Fruit fly (Drosophila melanogaster) whole organism, prepupa: ENCODE measurements around the gene obst-H.
A peak's percentile ranks its signal among the peaks of the same experiment; 100 is the strongest.

Source experiments
- Blimp-1 ChIP-seq: fragments of 200-800 bp; sonication (Bioruptor generic); optimal IDR thresholded peaks from 3 replicates; lab custom pipeline; 2017; ENCODE audit warnings: missing biosample characterization, missing genetic modification characterization, mild to moderate bottlenecking, moderate library complexity, missing genetic modification reagents
- CG10631 ChIP-seq: fragments of 200-800 bp; sonication (Bioruptor generic); optimal IDR thresholded peaks from 2 replicates; lab custom pipeline; 2016; ENCODE audit warnings: missing biosample characterization, missing genetic modification characterization
- CG10669 ChIP-seq: fragments of 200-800 bp; sonication (Bioruptor generic); optimal IDR thresholded peaks from 3 replicates; lab custom pipeline; 2018; ENCODE audit warnings: missing biosample characterization, mild to moderate bottlenecking, missing genetic modification characterization, moderate library complexity
- CG11294 ChIP-seq: fragments of 200-800 bp; sonication (Bioruptor generic); IDR thresholded peaks from 2 replicates; pipeline ENCODE4 v1.3.6; 2022; ENCODE audit warnings: missing biosample characterization, missing genetic modification characterization
- CG11762 ChIP-seq: fragments of 200-800 bp; sonication (Bioruptor generic); optimal IDR thresholded peaks from 3 replicates; lab custom pipeline; 2016; ENCODE audit warnings: missing biosample characterization, missing genetic modification characterization; ENCODE audit not compliant: insufficient read depth
- CG11902 ChIP-seq: fragments of 200-800 bp; sonication (Bioruptor generic); optimal IDR thresholded peaks from 3 replicates; lab custom pipeline; 2016; ENCODE audit warnings: missing biosample characterization, missing genetic modification characterization
- CG15336 ChIP-seq: fragments of 200-800 bp; sonication (Bioruptor generic); IDR thresholded peaks from 2 replicates; pipeline ENCODE4 v1.3.6; 2022; ENCODE audit warnings: missing biosample characterization, missing genetic modification characterization
- CG1621 ChIP-seq: fragments of 200-800 bp; sonication (Bioruptor generic); optimal IDR thresholded peaks from 3 replicates; lab custom pipeline; 2018; ENCODE audit warnings: missing biosample characterization, mild to moderate bottlenecking, missing genetic modification characterization
- CG3032 ChIP-seq: fragments of 200-800 bp; optimal IDR thresholded peaks from 2 replicates; lab custom pipeline; 2019; ENCODE audit warnings: missing biosample characterization, mild to moderate bottlenecking, missing genetic modification characterization, moderate library complexity
- CG31627 ChIP-seq: fragments of 200-800 bp; sonication (Bioruptor generic); optimal IDR thresholded peaks from 3 replicates; lab custom pipeline; 2016; ENCODE audit warnings: missing biosample characterization, missing genetic modification characterization
- CG32006 ChIP-seq: fragments of 200-800 bp; sonication (Bioruptor generic); optimal IDR thresholded peaks from 3 replicates; lab custom pipeline; 2017; ENCODE audit warnings: missing biosample characterization, mild to moderate bottlenecking, missing genetic modification characterization
- CG34406 ChIP-seq: fragments of 200-800 bp; sonication (Bioruptor generic); optimal IDR thresholded peaks from 3 replicates; lab custom pipeline; 2016; ENCODE audit warnings: missing biosample characterization, missing genetic modification characterization
- CG4318 ChIP-seq: fragments of 200-800 bp; sonication (Bioruptor generic); optimal IDR thresholded peaks from 3 replicates; lab custom pipeline; 2017; ENCODE audit warnings: missing biosample characterization, mild to moderate bottlenecking, missing genetic modification characterization
- CG6163 ChIP-seq: fragments of 200-800 bp; sonication (Bioruptor generic); IDR thresholded peaks from 3 replicates; pipeline ENCODE4 v1.3.6; 2022; ENCODE audit warnings: missing biosample characterization, missing genetic modification characterization
- CG6276 ChIP-seq: fragments of 200-800 bp; sonication (Bioruptor generic); optimal IDR thresholded peaks from 2 replicates; lab custom pipeline; 2017; ENCODE audit warnings: missing biosample characterization, mild to moderate bottlenecking, missing genetic modification characterization
- CG6792 ChIP-seq: fragments of 200-800 bp; sonication (Bioruptor generic); optimal IDR thresholded peaks from 3 replicates; lab custom pipeline; 2016; ENCODE audit warnings: missing biosample characterization, missing genetic modification characterization
- CG6808 ChIP-seq: fragments of 200-800 bp; sonication (Bioruptor generic); optimal IDR thresholded peaks from 3 replicates; lab custom pipeline; 2017; ENCODE audit warnings: missing biosample characterization, missing genetic modification characterization, mild to moderate bottlenecking, moderate library complexity, missing genetic modification reagents
- CG6854 ChIP-seq: fragments of 200-800 bp; sonication (Bioruptor generic); optimal IDR thresholded peaks from 2 replicates; lab custom pipeline; 2017; ENCODE audit warnings: missing biosample characterization, mild to moderate bottlenecking, missing genetic modification characterization
- CG7368 ChIP-seq: fragments of 200-800 bp; sonication (Bioruptor generic); optimal IDR thresholded peaks from 3 replicates; lab custom pipeline; 2016; ENCODE audit warnings: missing biosample characterization, missing genetic modification characterization
- CG8119 ChIP-seq: fragments of 200-800 bp; sonication (Bioruptor generic); IDR thresholded peaks from 3 replicates; pipeline ENCODE4 v1.3.6; 2022; ENCODE audit warnings: missing biosample characterization, missing genetic modification characterization
- CG8319 ChIP-seq: fragments of 200-800 bp; sonication (Bioruptor generic); optimal IDR thresholded peaks from 3 replicates; lab custom pipeline; 2016; ENCODE audit warnings: missing biosample characterization, missing genetic modification characterization
- CG8632 ChIP-seq: fragments of 200-800 bp; sonication (Bioruptor generic); optimal IDR thresholded peaks from 3 replicates; lab custom pipeline; 2016; ENCODE audit warnings: missing biosample characterization, missing genetic modification characterization
- CG9139 ChIP-seq: fragments of 200-800 bp; sonication (Bioruptor generic); optimal IDR thresholded peaks from 3 replicates; lab custom pipeline; 2017; ENCODE audit warnings: missing biosample characterization, mild to moderate bottlenecking, missing genetic modification characterization
- Eip75B ChIP-seq: fragments of 200-800 bp; sonication (Bioruptor generic); optimal IDR thresholded peaks from 3 replicates; lab custom pipeline; 2016; ENCODE audit warnings: missing biosample characterization, missing genetic modification characterization
- Eip78C ChIP-seq: fragments of 200-800 bp; sonication (Bioruptor generic); peaks from one replicate; lab custom pipeline; 2016; ENCODE audit warnings: missing biosample characterization, missing genetic modification characterization
- Eip93F ChIP-seq: fragments of 200-800 bp; sonication (Bioruptor generic); optimal IDR thresholded peaks from 2 replicates; lab custom pipeline; 2016; ENCODE audit warnings: missing biosample characterization, mild to moderate bottlenecking, missing genetic modification characterization
- Ets21C ChIP-seq: fragments of 200-800 bp; sonication (Bioruptor generic); optimal IDR thresholded peaks from 3 replicates; lab custom pipeline; 2016; ENCODE audit warnings: missing biosample characterization, missing genetic modification characterization
- Ets96B ChIP-seq: fragments of 200-800 bp; optimal IDR thresholded peaks from 2 replicates; lab custom pipeline; 2019; ENCODE audit warnings: missing biosample characterization, mild to moderate bottlenecking, missing genetic modification characterization, moderate library complexity
- Gug ChIP-seq: fragments of 200-800 bp; sonication (Bioruptor generic); IDR thresholded peaks from 2 replicates; pipeline ENCODE4 v1.3.6; 2022; ENCODE audit warnings: missing biosample characterization, missing genetic modification characterization
- Hr38 ChIP-seq: sonication (Bioruptor generic); optimal IDR thresholded peaks from 2 replicates; lab custom pipeline; 2016; ENCODE audit warnings: missing biosample characterization, missing genetic modification characterization
- Hr39 ChIP-seq: fragments of 200-800 bp; sonication (Bioruptor generic); optimal IDR thresholded peaks from 2 replicates; lab custom pipeline; 2016; ENCODE audit warnings: missing biosample characterization, missing genetic modification characterization
- Met ChIP-seq: fragments of 200-800 bp; sonication (Bioruptor generic); optimal IDR thresholded peaks from 3 replicates; lab custom pipeline; 2016; ENCODE audit warnings: missing biosample characterization, missing genetic modification characterization
- OdsH ChIP-seq: fragments of 200-800 bp; sonication (Bioruptor generic); optimal IDR thresholded peaks from 3 replicates; lab custom pipeline; 2016; ENCODE audit warnings: missing biosample characterization, missing genetic modification characterization
- Smox ChIP-seq: fragments of 200-800 bp; sonication (Bioruptor generic); optimal IDR thresholded peaks from 3 replicates; lab custom pipeline; 2016; ENCODE audit warnings: missing biosample characterization, missing genetic modification characterization
- Sox102F ChIP-seq: fragments of 200-800 bp; sonication (Bioruptor generic); optimal IDR thresholded peaks from 2 replicates; lab custom pipeline; 2016; ENCODE audit warnings: missing biosample characterization, mild to moderate bottlenecking, missing genetic modification characterization
- Sox14 ChIP-seq: fragments of 200-800 bp; sonication (Bioruptor generic); optimal IDR thresholded peaks from 3 replicates; lab custom pipeline; 2016; ENCODE audit warnings: missing biosample characterization, missing genetic modification characterization
- Sox15 ChIP-seq: fragments of 200-800 bp; sonication (Bioruptor generic); optimal IDR thresholded peaks from 3 replicates; lab custom pipeline; 2016; ENCODE audit warnings: missing biosample characterization, missing genetic modification characterization
- achi ChIP-seq: fragments of 200-800 bp; sonication (Bioruptor generic); optimal IDR thresholded peaks from 3 replicates; lab custom pipeline; 2016; ENCODE audit warnings: missing biosample characterization, missing genetic modification characterization
- acj6 ChIP-seq: fragments of 200-800 bp; sonication (Bioruptor generic); optimal IDR thresholded peaks from 3 replicates; lab custom pipeline; 2016; ENCODE audit warnings: missing biosample characterization, missing genetic modification characterization
- cyc ChIP-seq: fragments of 200-800 bp; sonication (Bioruptor generic); optimal IDR thresholded peaks from 3 replicates; lab custom pipeline; 2016; ENCODE audit warnings: missing biosample characterization, missing genetic modification characterization
- dac ChIP-seq: fragments of 200-800 bp; sonication (Bioruptor generic); optimal IDR thresholded peaks from 2 replicates; lab custom pipeline; 2017; ENCODE audit warnings: missing biosample characterization, mild to moderate bottlenecking, missing genetic modification characterization
- dsx ChIP-seq: fragments of 200-800 bp; optimal IDR thresholded peaks from 3 replicates; lab custom pipeline; 2019; ENCODE audit warnings: missing biosample characterization, mild to moderate bottlenecking, missing genetic modification characterization, moderate library complexity; ENCODE audit not compliant: poor library complexity, severe bottlenecking
- eg ChIP-seq: fragments of 200-800 bp; sonication (Bioruptor generic); IDR thresholded peaks from 3 replicates; pipeline ENCODE4 v1.3.6; 2022; ENCODE audit warnings: missing biosample characterization, missing genetic modification characterization
- esn ChIP-seq: fragments of 200-800 bp; sonication (Bioruptor generic); optimal IDR thresholded peaks from 2 replicates; lab custom pipeline; 2016; ENCODE audit warnings: missing biosample characterization, mild to moderate bottlenecking, missing genetic modification characterization, moderate library complexity
- fd59A ChIP-seq: fragments of 200-800 bp; sonication (Bioruptor generic); optimal IDR thresholded peaks from 2 replicates; lab custom pipeline; 2017; ENCODE audit warnings: missing biosample characterization, mild to moderate bottlenecking, missing genetic modification characterization, missing genetic modification reagents
- fd85E ChIP-seq: fragments of 200-800 bp; sonication (Bioruptor generic); optimal IDR thresholded peaks from 3 replicates; lab custom pipeline; 2016; ENCODE audit warnings: missing biosample characterization, missing genetic modification characterization
- fkh ChIP-seq: fragments of 200-800 bp; sonication (Bioruptor generic); optimal IDR thresholded peaks from 3 replicates; lab custom pipeline; 2017; ENCODE audit warnings: missing biosample characterization, mild to moderate bottlenecking, missing genetic modification characterization, moderate library complexity
- lz ChIP-seq: fragments of 200-800 bp; sonication (Bioruptor generic); optimal IDR thresholded peaks from 3 replicates; lab custom pipeline; 2016; ENCODE audit warnings: missing biosample characterization, missing genetic modification characterization
- net ChIP-seq: fragments of 200-800 bp; sonication (Bioruptor generic); optimal IDR thresholded peaks from 3 replicates; lab custom pipeline; 2016; ENCODE audit warnings: missing biosample characterization, missing genetic modification characterization
- pdm3 ChIP-seq: fragments of 200-800 bp; sonication (Bioruptor generic); optimal IDR thresholded peaks from 3 replicates; lab custom pipeline; 2016; ENCODE audit warnings: missing biosample characterization, missing genetic modification characterization
- salr ChIP-seq, 2 experiments: fragments of 200-800 bp; sonication (Bioruptor generic); optimal IDR thresholded peaks; 3 replicates each; lab custom pipeline; 2016 to 2018; ENCODE audit warnings: missing biosample characterization in 2 of 2, missing genetic modification characterization in 2 of 2, mild to moderate bottlenecking in 1 of 2
- spab ChIP-seq: fragments of 200-800 bp; sonication (Bioruptor generic); optimal IDR thresholded peaks from 2 replicates; lab custom pipeline; 2017; ENCODE audit warnings: missing biosample characterization, mild to moderate bottlenecking, missing genetic modification characterization, missing genetic modification reagents

Gene obst-H

dm6 chr3L:15565829-15566433, 36.9 kb upstream of the obst-H start, which contains the start of gene dop:
dop (plus strand) TSS chr3L:15566013.
- peak; percentile 20 for TF ChIP-seq Ets21C (GFP tag; lab: Kevin White, UChicago)
- TF ChIP-seq CG11294, result no peak
- TF ChIP-seq CG10669 (GFP tag; lab: Kevin White, UChicago), result no peak
- peak; percentile 28 for TF ChIP-seq cyc (GFP tag; lab: Kevin White, UChicago)
- TF ChIP-seq CG32006 (GFP tag; lab: Kevin White, UChicago), result no peak
- no peak for TF ChIP-seq eg (GFP tag; lab: Robert Waterston, UW)
- TF ChIP-seq CG6163 (GFP tag; lab: Robert Waterston, UW), result peak; percentile 9; the same call in 1 of the 3 replicates
- TF ChIP-seq CG6808, result no peak
- no peak for TF ChIP-seq Eip75B (GFP tag; lab: Kevin White, UChicago)
- TF ChIP-seq spab (GFP tag; lab: Kevin White, UChicago), result no peak
- no peak for TF ChIP-seq CG6276 (GFP tag; lab: Kevin White, UChicago)
- TF ChIP-seq CG15336, result 0 out of 2 replicates have a peak, but pooled peaks have one; percentile 16
- peak; percentile 37 for TF ChIP-seq esn (GFP tag; lab: Kevin White, UChicago)
- TF ChIP-seq Gug, result no peak
- TF ChIP-seq fd59A (GFP tag; lab: Kevin White, UChicago), result no peak
- no peak for TF ChIP-seq CG11762 (GFP tag; lab: Kevin White, UChicago)
- TF ChIP-seq Sox102F (GFP tag; lab: Kevin White, UChicago), result no peak
- no peak for TF ChIP-seq CG7368 (GFP tag; lab: Kevin White, UChicago)
- peak; percentile 34 for TF ChIP-seq lz (GFP tag; lab: Kevin White, UChicago)
- no peak for TF ChIP-seq CG9139 (GFP tag; lab: Kevin White, UChicago)
- TF ChIP-seq Hr39 (GFP tag; lab: Kevin White, UChicago), result peak; percentile 12
- no peak for TF ChIP-seq CG4318 (GFP tag; lab: Kevin White, UChicago)
- TF ChIP-seq CG6792, result no peak
- peak; percentile 4 for TF ChIP-seq net (GFP tag; lab: Kevin White, UChicago)
- TF ChIP-seq achi (GFP tag; lab: Kevin White, UChicago), result peak; percentile 36
- no peak for TF ChIP-seq dsx (GFP tag; lab: Kevin White, UChicago)
- TF ChIP-seq OdsH (GFP tag; lab: Kevin White, UChicago), result no peak
- TF ChIP-seq Hr38 (GFP tag; lab: Kevin White, UChicago), result no peak
- no peak for TF ChIP-seq CG8119 (GFP tag; lab: Robert Waterston, UW)
- no peak for TF ChIP-seq CG8632 (GFP tag; lab: Kevin White, UChicago)
- TF ChIP-seq acj6 (GFP tag; lab: Kevin White, UChicago), result peak; percentile 35
- no peak for TF ChIP-seq fd85E (GFP tag; lab: Kevin White, UChicago)
- peak; percentile 0 for TF ChIP-seq CG10631 (GFP tag; lab: Kevin White, UChicago)
- no peak for TF ChIP-seq Blimp-1 (GFP tag; lab: Kevin White, UChicago)
- TF ChIP-seq Ets96B (tag; lab: Kevin White, UChicago), result no peak
- TF ChIP-seq Sox14 (GFP tag; lab: Kevin White, UChicago), result peak; percentile 25
- TF ChIP-seq CG6854 (GFP tag; lab: Kevin White, UChicago), result no peak
- no peak for TF ChIP-seq CG34406 (GFP tag; lab: Kevin White, UChicago)
- no peak for TF ChIP-seq Met
- peak; percentile 14 for TF ChIP-seq CG3032 (tag; lab: Kevin White, UChicago)
- TF ChIP-seq Eip93F (GFP tag; lab: Kevin White, UChicago), result no peak
- no peak for TF ChIP-seq dac
- no peak for TF ChIP-seq fkh (GFP tag; lab: Kevin White, UChicago)
- TF ChIP-seq salr (GFP tag; optimal IDR thresholded peaks at IDR 0.05; lab: Kevin White, UChicago), result no peak
- no peak for TF ChIP-seq CG8319
- TF ChIP-seq pdm3 (GFP tag; lab: Kevin White, UChicago), result no peak
- TF ChIP-seq Sox15, result no peak
- TF ChIP-seq CG11902 (GFP tag; lab: Kevin White, UChicago), result no peak
- TF ChIP-seq CG1621 (tag; lab: Kevin White, UChicago), result no peak
- TF ChIP-seq CG31627 (GFP tag; lab: Kevin White, UChicago), result peak; percentile 49
- TF ChIP-seq Eip78C (GFP tag; lab: Kevin White, UChicago), result peak; percentile 70
- peak; percentile 15 for TF ChIP-seq Smox (GFP tag; lab: Kevin White, UChicago)
